Worm (Caenorhabditis elegans): ENCODE measurements around the gene F35C11.2.

Gene F35C11.2

ce11 chrII:8198503-8198902, 50.1 kb downstream of the F35C11.2 start, which contains the start of gene qua-1:
Gene qua-1 (plus strand): TSS chrII:8198803.
- TF ChIP-seq rpc-1 (optimal IDR thresholded peaks at IDR 0.05) (no peak), rpc-1 (tag; optimal IDR thresholded peaks at IDR 0.05) (no peak), nhr-27 (tag; optimal IDR thresholded peaks at IDR 0.05) (no peak), ccch-3 (GFP tag; optimal IDR thresholded peaks at IDR 0.05) (no peak), madf-3 (GFP tag; IDR thresholded peaks at IDR 0.05) (no peak)

ce11 chrII:8193922-8194321, 54.7 kb downstream of the F35C11.2 start:
- no peak for TF ChIP-seq chd-7 (tag; optimal IDR thresholded peaks at IDR 0.05)
- TF ChIP-seq F22D6.2 (tag; optimal IDR thresholded peaks at IDR 0.05): no peak
- no peak for TF ChIP-seq ceh-100 (GFP tag; IDR thresholded peaks at IDR 0.05)
- no peak for TF ChIP-seq let-526 (GFP tag; IDR thresholded peaks at IDR 0.05)
- no peak for TF ChIP-seq dox-1 (GFP tag; IDR thresholded peaks at IDR 0.05)

All from whole organism, young adult.